Worm (Caenorhabditis elegans): Measurements from ENCODE around the gene amx-3.

- no peak for TF ChIP-seq fax-1 (tag; optimal IDR thresholded peaks at IDR 0.05)
- TF ChIP-seq nfya-1 (tag; optimal IDR thresholded peaks at IDR 0.05) = no peak
- no peak for TF ChIP-seq ceh-30 (tag; optimal IDR thresholded peaks at IDR 0.05)
- TF ChIP-seq pha-4 (tag; optimal IDR thresholded peaks at IDR 0.05) = no peak
- no peak for TF ChIP-seq nhr-11 (tag; optimal IDR thresholded peaks at IDR 0.05)
- no peak for TF ChIP-seq ceh-14 (tag; optimal IDR thresholded peaks at IDR 0.05)
- TF ChIP-seq unc-86 (tag; optimal IDR thresholded peaks at IDR 0.05) = no peak
- no peak for TF ChIP-seq ets-4 (tag; optimal IDR thresholded peaks at IDR 0.05)
- no peak for TF ChIP-seq C38D4.7 (GFP tag; optimal IDR thresholded peaks at IDR 0.05)
- TF ChIP-seq tbx-7 (tag; optimal IDR thresholded peaks at IDR 0.05) = no peak
- no peak for TF ChIP-seq pqm-1 (tag; optimal IDR thresholded peaks at IDR 0.05)
- no peak for TF ChIP-seq pat-9 (tag; optimal IDR thresholded peaks at IDR 0.05)
- no peak for TF ChIP-seq pag-3 (tag; optimal IDR thresholded peaks at IDR 0.05; ENCODE audit: borderline replicate concordance)
These were observed 35.2 kb downstream of the amx-3 start, which contains the start of gene F31D4.8 for ce11 chrV:20868329-20868728.
